Fruit fly (Drosophila melanogaster) whole organism: ENCODE measurements around the gene CG31248.

Source experiments
- CG8478 ChIP-seq: fragments of >200 bp; optimal IDR thresholded peaks from 2 replicates; lab custom pipeline; 2018; ENCODE audit warnings: inconsistent platforms
- Dll ChIP-seq: fragments of >200 bp; optimal IDR thresholded peaks from 2 replicates; lab custom pipeline; 2017
- EcR ChIP-seq, 2 experiments: fragments of >200 bp; optimal IDR thresholded peaks; 2 replicates each; lab custom pipeline; 2017; ENCODE audit warnings: missing biosample characterization in 2 of 2, missing genetic modification characterization in 2 of 2, missing genetic modification reagents in 2 of 2
- pan ChIP-seq: fragments of >200 bp; optimal IDR thresholded peaks from 2 replicates; lab custom pipeline; 2017
- psq ChIP-seq: fragments of >200 bp; optimal IDR thresholded peaks from 2 replicates; lab custom pipeline; 2017
- usp ChIP-seq: fragments of >200 bp; optimal IDR thresholded peaks from 2 replicates; lab custom pipeline; 2017; ENCODE audit warnings: missing biosample characterization, missing genetic modification characterization, mixed read lengths

Gene CG31248

DNA sequence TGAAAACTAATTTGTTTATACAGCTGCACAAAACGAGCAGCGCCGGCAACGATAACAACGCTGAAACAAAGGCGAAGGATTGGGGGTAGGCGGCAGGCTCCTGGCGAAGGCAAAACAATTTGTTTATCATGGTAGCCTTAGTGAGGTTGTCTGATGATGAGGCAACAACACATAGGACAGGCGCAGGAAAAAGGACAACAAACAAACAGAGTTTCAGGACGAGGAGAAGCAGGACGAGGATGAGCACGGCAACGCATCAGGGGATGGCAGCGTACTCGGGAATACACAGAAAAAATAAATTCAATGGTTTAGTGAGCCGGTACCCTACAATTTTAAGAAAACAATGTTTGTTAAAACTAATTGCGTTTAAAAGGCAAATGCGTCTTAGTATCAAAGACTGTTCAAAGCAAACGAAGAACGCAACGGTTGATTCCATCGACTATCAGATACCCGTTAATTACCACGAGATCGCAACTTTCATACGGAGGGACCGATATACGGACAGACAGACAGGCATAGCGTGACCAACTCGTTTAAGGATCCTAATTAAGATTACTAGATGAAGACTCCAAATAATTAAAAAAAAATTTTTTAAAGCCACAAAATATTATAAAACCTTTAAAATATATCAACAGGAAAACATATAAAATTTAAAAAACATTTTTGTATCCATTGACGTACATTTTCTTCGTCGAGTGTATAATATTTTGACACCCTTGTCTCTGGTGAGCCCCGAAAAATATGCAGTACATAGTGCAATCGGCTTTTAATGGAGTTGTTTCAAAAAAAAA, 5.8 kb downstream of the CG31248 start:
- TF ChIP-seq usp, result no peak
- TF ChIP-seq CG8478 (lab: Kevin White, UChicago), result no peak
- no peak for TF ChIP-seq Dll (lab: Kevin White, UChicago)
- TF ChIP-seq pan (lab: Kevin White, UChicago), result no peak
- no peak for TF ChIP-seq EcR (GFP tag; optimal IDR thresholded peaks at IDR 0.05; lab: Kevin White, UChicago)
- no peak for TF ChIP-seq psq (lab: Kevin White, UChicago)

DNA sequence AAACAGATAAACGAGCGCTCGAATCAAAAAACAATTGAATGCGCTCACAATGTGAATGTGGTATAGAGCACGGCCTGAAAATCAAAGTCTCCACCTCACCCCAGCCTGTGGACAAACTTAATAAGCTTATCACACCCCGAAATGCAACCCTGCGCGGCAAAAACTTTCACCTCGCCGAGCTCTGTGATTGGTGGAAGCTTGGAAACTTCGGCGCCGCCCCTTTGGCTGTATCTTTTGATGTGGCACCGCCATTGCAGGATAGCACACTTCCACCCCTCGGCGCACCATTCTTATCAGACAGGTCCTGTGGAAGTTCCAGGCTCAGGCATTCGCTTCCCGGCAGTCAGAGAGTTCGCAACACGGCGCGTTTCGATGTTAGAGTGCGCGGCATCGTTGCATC, 6.8 kb downstream of the CG31248 start, which contains the start of gene Fer1:
Gene Fer1 (plus strand): TSS at position 326 of the 400 bp plus-strand sequence.
- TF ChIP-seq psq (lab: Kevin White, UChicago) (no peak), Dll (lab: Kevin White, UChicago) (no peak), CG8478 (lab: Kevin White, UChicago) (no peak), pan (lab: Kevin White, UChicago) (no peak), EcR (GFP tag; optimal IDR thresholded peaks at IDR 0.05; lab: Kevin White, UChicago) (no peak), usp (no peak)

dm6 chr3R:7137207-7137606, 8.1 kb downstream of the CG31248 start:
- no peak for TF ChIP-seq CG8478 (lab: Kevin White, UChicago)
- no peak for TF ChIP-seq Dll (lab: Kevin White, UChicago)
- no peak for TF ChIP-seq usp
- no peak for TF ChIP-seq psq (lab: Kevin White, UChicago)
- TF ChIP-seq EcR (GFP tag; optimal IDR thresholded peaks at IDR 0.05; lab: Kevin White, UChicago), result no peak
- TF ChIP-seq pan (lab: Kevin White, UChicago), result no peak

dm6 chr3R:7138058-7138457, 8.9 kb downstream of the CG31248 start:
- no peak for TF ChIP-seq CG8478 (lab: Kevin White, UChicago)
- TF ChIP-seq usp, result no peak
- TF ChIP-seq EcR (GFP tag; optimal IDR thresholded peaks at IDR 0.05; lab: Kevin White, UChicago), result no peak
- no peak for TF ChIP-seq Dll (lab: Kevin White, UChicago)
- no peak for TF ChIP-seq pan (lab: Kevin White, UChicago)
- TF ChIP-seq psq (lab: Kevin White, UChicago), result no peak

DNA sequence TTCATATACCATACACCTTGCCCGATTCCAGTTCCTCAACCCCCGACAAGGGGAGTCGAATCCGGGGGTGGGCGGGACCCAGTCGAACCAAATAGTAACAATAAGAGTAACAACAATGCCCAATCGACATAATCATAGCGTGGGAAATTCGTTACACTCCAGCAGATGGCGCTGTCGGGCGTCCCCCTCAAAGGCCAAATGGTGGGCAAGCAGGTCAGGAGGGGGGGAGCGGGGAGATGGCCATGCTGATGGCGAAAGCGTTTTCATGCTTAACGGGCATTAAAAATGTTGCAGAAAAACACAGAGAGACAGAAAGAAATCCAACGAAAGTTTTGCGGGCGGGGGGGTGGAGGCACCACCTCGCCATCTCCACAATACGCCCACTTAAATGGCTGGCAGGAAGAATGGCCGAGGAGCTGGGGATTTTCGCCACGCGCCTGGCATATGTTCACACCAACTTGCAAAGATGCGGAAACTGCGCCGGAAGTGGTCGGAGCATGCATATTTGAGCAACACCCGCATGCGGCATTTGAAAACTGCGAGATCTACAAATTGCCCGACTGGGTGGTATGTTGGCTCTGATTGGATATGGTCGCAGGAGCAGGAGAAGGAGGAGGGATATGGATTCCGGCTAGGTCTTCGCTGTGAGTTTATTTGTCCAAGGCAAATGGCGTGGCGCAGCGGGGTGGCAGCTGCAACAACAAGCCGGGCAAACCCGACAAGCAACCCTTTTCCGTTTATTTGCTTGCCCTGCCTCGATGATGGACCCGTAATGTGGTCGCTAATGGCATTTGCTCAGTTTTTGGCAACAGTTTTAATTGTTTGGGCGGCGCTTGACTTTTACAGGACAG, 10.3 kb downstream of the CG31248 start:
- TF ChIP-seq Dll (lab: Kevin White, UChicago) (no peak), psq (lab: Kevin White, UChicago) (no peak), usp (no peak), CG8478 (lab: Kevin White, UChicago) (no peak), pan (lab: Kevin White, UChicago) (no peak), EcR (GFP tag; optimal IDR thresholded peaks at IDR 0.05; lab: Kevin White, UChicago) (no peak)

DNA sequence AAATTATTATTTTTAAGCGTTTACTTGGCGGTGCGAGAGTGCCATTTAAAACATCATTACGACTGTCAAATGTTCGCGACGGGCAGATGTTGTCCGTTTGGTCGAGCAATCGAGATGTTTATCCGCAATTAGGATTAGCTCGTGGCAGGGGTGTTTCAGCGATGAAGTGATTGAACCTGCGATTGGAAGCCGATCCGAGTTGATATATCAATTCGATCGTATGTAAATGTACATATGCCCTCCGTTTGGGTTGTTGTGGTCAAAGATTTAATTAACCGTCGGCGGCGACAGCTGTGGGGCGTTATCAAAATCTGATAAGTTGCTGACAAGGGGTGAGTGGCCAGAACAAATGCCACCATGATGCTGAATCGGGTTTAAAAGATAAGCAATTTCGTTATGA, 13.5 kb downstream of the CG31248 start:
- TF ChIP-seq Dll (lab: Kevin White, UChicago), result no peak
- TF ChIP-seq psq (lab: Kevin White, UChicago), result no peak

DNA sequence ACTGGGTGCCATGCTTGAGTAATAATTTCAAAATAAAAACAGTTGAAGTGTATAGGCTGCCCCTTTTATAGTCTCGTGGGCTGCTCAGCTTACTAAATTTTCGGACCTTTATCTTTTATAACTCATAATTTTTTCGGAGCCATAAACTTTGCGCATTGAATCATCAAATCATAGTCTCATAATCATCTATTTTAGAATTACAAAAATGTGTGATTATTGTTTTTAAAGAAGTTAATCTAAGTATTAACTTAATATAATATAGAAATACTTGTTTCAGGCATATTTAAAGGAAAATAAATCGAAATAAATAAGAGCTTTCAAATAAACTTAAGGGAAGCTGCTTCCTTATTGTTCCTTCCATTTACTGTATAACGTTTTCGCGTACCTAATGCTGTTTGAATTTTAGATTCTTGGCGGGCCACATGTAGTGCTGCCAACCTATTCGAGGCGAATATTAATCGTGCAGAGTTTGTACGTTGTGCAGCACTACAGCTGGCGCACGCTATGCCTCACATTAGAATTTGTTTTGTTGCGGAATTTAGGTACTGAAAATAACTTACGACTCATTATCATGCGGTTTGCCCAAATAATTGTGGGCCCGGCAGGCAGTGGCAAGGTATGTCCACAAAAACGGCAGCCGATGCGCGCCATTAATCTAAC, 15.3 kb downstream of the CG31248 start, which contains the start of the genes CG14610 and CG2656:
Gene CG14610 (minus strand): TSS at position 51 of the 660 bp plus-strand sequence.
Gene CG2656 (plus strand): TSS at position 480 of the 660 bp plus-strand sequence.
- TF ChIP-seq EcR (GFP tag; optimal IDR thresholded peaks at IDR 0.05; lab: Kevin White, UChicago) (no peak), usp (no peak), CG8478 (lab: Kevin White, UChicago) (no peak), Dll (lab: Kevin White, UChicago) (no peak), pan (lab: Kevin White, UChicago) (no peak), psq (lab: Kevin White, UChicago) (no peak)

- no peak for TF ChIP-seq pan (lab: Kevin White, UChicago)
- no peak for TF ChIP-seq CG8478 (lab: Kevin White, UChicago)
These were observed 21.7 kb downstream of the CG31248 start, which contains the start of the genes gfzf and Sas-4 for dm6 chr3R:7150544-7151406. Gene gfzf, minus strand, starts transcription at chr3R:7150968. Gene Sas-4, plus strand, starts transcription at chr3R:7151367.

- TF ChIP-seq psq (lab: Kevin White, UChicago), result no peak
- TF ChIP-seq usp, result no peak
- TF ChIP-seq Dll (lab: Kevin White, UChicago), result no peak
- TF ChIP-seq EcR (GFP tag; optimal IDR thresholded peaks at IDR 0.05; lab: Kevin White, UChicago), result no peak
- no peak for TF ChIP-seq pan (lab: Kevin White, UChicago)
- no peak for TF ChIP-seq CG8478 (lab: Kevin White, UChicago)
These were observed 25.7 kb downstream of the CG31248 start, which contains the start of gene MAGE for dm6 chr3R:7154586-7155357. Gene MAGE, minus strand, starts transcription at chr3R:7155180.

DNA sequence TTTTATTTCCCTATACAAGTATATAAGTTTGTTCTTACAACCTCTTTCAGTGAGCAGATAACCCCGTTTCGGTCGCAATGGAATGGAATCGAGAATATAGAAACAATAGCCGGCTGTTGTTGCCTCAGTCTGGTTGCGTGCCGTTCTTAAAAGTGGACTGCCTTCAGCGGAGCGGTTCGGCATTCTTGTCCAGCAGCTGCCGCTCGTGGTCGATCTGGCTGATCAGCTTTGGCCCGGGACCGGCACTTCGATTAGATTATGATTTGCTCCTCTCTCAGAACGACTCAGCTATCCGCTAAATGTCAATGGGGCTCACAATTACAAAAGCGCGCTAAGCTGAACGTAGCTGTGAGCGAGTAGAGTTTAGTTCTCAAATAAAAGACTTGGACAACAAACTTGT, 28.0 kb downstream of the CG31248 start:
- TF ChIP-seq psq (lab: Kevin White, UChicago) (no peak), pan (lab: Kevin White, UChicago) (no peak), Dll (lab: Kevin White, UChicago) (no peak), CG8478 (lab: Kevin White, UChicago) (no peak), EcR (GFP tag; optimal IDR thresholded peaks at IDR 0.05; lab: Kevin White, UChicago) (no peak), usp (no peak)
